Fruit fly (Drosophila melanogaster): Measurements from ENCODE around the gene CG14273.

CG14273 gene

dm6 chr2L:8299194-8299811 is 43.2 kb upstream of the CG14273 start (continued):
- TF ChIP-seq CG15336 (GFP tag; IDR thresholded peaks at IDR 0.05) (peak; percentile 58), Hr4 (GFP tag; optimal IDR thresholded peaks at IDR 0.05) (peak; percentile 42), CG6792 (GFP tag; optimal IDR thresholded peaks at IDR 0.05) (peak; percentile 82), CG9139 (GFP tag; optimal IDR thresholded peaks at IDR 0.05) (peak; percentile 91), ss (GFP tag; optimal IDR thresholded peaks at IDR 0.05) (peak; percentile 93 to 95), cyc (GFP tag; optimal IDR thresholded peaks at IDR 0.05) (peak; percentile 91), Ets21C (GFP tag; optimal IDR thresholded peaks at IDR 0.05) (peak; percentile 86), fd59A (GFP tag; optimal IDR thresholded peaks at IDR 0.05) (peak; percentile 91), pdm3 (GFP tag; optimal IDR thresholded peaks at IDR 0.05) (peak; percentile 87), salr (GFP tag; optimal IDR thresholded peaks at IDR 0.05) (peak; percentile 60 to 70), CG11902 (GFP tag; optimal IDR thresholded peaks at IDR 0.05) (peak; percentile 91), dsx (GFP tag; optimal IDR thresholded peaks at IDR 0.05; ENCODE audit: poor library complexity, severe bottlenecking) (peak; percentile 91), CG10631 (GFP tag; optimal IDR thresholded peaks at IDR 0.05) (peak; percentile 86), CG34406 (GFP tag; optimal IDR thresholded peaks at IDR 0.05) (peak; percentile 84), vri (GFP tag; optimal IDR thresholded peaks at IDR 0.05) (peak; percentile 79), CG3919 (GFP tag; optimal IDR thresholded peaks at IDR 0.05) (peak; percentile 91), CG16779 (tag; optimal IDR thresholded peaks at IDR 0.05) (no peak), CG3032 (tag; optimal IDR thresholded peaks at IDR 0.05) (peak; percentile 94), fd85E (GFP tag; optimal IDR thresholded peaks at IDR 0.05) (peak; percentile 3), fkh (GFP tag; optimal IDR thresholded peaks at IDR 0.05) (peak; percentile 18), CG11762 (GFP tag; optimal IDR thresholded peaks at IDR 0.05; ENCODE audit: insufficient read depth) (peak; percentile 70), CG6276 (GFP tag; optimal IDR thresholded peaks at IDR 0.05) (no peak), Met (GFP tag; optimal IDR thresholded peaks at IDR 0.05) (peak; percentile 95), CG10669 (GFP tag; optimal IDR thresholded peaks at IDR 0.05) (peak; percentile 87), svp (GFP tag) (peak; percentile 98), eg (GFP tag; IDR thresholded peaks at IDR 0.05) (peak; percentile 50; the same call in 1 of the 3 replicates), Lpt (GFP tag; optimal IDR thresholded peaks at IDR 0.05) (peak; percentile 49), acj6 (GFP tag; optimal IDR thresholded peaks at IDR 0.05) (peak; percentile 65), lz (GFP tag; optimal IDR thresholded peaks at IDR 0.05) (peak; percentile 93), net (GFP tag; optimal IDR thresholded peaks at IDR 0.05) (peak; percentile 82), CG6163 (GFP tag; IDR thresholded peaks at IDR 0.05) (peak; percentile 56; the same call in 1 of the 3 replicates), CG8119 (GFP tag; IDR thresholded peaks at IDR 0.05) (peak; percentile 72), CG6854 (GFP tag; optimal IDR thresholded peaks at IDR 0.05) (peak; percentile 97), Eip93F (GFP tag; optimal IDR thresholded peaks at IDR 0.05) (peak; percentile 37), Blimp-1 (GFP tag; optimal IDR thresholded peaks at IDR 0.05) (peak; percentile 76), OdsH (GFP tag; optimal IDR thresholded peaks at IDR 0.05) (peak; percentile 80), achi (GFP tag; optimal IDR thresholded peaks at IDR 0.05) (peak; percentile 87), Sox14 (GFP tag; optimal IDR thresholded peaks at IDR 0.05) (peak; percentile 94), CG32006 (GFP tag; optimal IDR thresholded peaks at IDR 0.05) (no peak), dac (GFP tag; optimal IDR thresholded peaks at IDR 0.05) (no peak), spab (GFP tag; optimal IDR thresholded peaks at IDR 0.05) (peak; percentile 89)

Data from whole organism, prepupa.